Fruit fly (Drosophila melanogaster): ENCODE results near the gene CG5768.

- TF ChIP-seq Myc (optimal IDR thresholded peaks at IDR 0.05) (no peak), pan (optimal IDR thresholded peaks at IDR 0.05) (no peak), fru (GFP tag; optimal IDR thresholded peaks at IDR 0.05) (no peak), ey (GFP tag; optimal IDR thresholded peaks at IDR 0.05) (no peak), brk (GFP tag; optimal IDR thresholded peaks at IDR 0.05) (no peak), dsf (GFP tag; optimal IDR thresholded peaks at IDR 0.05; ENCODE audit: borderline replicate concordance) (no peak), tai (GFP tag; optimal IDR thresholded peaks at IDR 0.05) (no peak), Sp1 (GFP tag; optimal IDR thresholded peaks at IDR 0.05) (no peak)
These were observed 20.9 kb downstream of the CG5768 start, which contains the start of gene CG13614 for dm6 chr3R:24369268-24369667.
